Worm (Caenorhabditis elegans) whole organism, L4 larva: ENCODE data around the gene T27A1.3.

Experiments used
- F10B5.3 ChIP-seq: sonication (generic microtip); optimal IDR thresholded peaks from 2 replicates; lab custom pipeline; 2016; ENCODE audit warnings: mild to moderate bottlenecking, missing genetic modification characterization, missing compliant biosample characterization
- aly-2 ChIP-seq: sonication (generic microtip); optimal IDR thresholded peaks from 2 replicates; lab custom pipeline; 2018; ENCODE audit warnings: missing biosample characterization, missing genetic modification characterization
- ceh-82 ChIP-seq: sonication (generic microtip); optimal IDR thresholded peaks from 2 replicates; lab custom pipeline; 2017; ENCODE audit warnings: missing biosample characterization, missing genetic modification characterization
- dmd-8 ChIP-seq: fragments of 200-800 bp; sonication (Bioruptor generic); IDR thresholded peaks from 2 replicates; pipeline ENCODE4 v1.3.6; 2022; ENCODE audit warnings: missing genetic modification characterization, missing compliant biosample characterization
- egl-27 ChIP-seq: sonication (generic microtip); optimal IDR thresholded peaks from 3 replicates; lab custom pipeline; 2017; ENCODE audit warnings: missing biosample characterization, missing genetic modification reagents, missing genetic modification characterization
- nhr-237 ChIP-seq: sonication (generic microtip); optimal IDR thresholded peaks from 2 replicates; lab custom pipeline; 2017; ENCODE audit warnings: missing biosample characterization, missing genetic modification characterization
- nhr-76 ChIP-seq: fragments of 150-350 bp; optimal IDR thresholded peaks from 2 replicates; lab custom pipeline; 2014; ENCODE audit warnings: missing biosample characterization, missing genetic modification characterization
- pha-4 ChIP-seq, 2 experiments: fragments of 150-350 bp in 1 of 2; fragments of 200-800 bp in 1 of 2; sonication (Bioruptor generic) in 1 of 2; IDR thresholded peaks in 1 of 2; optimal IDR thresholded peaks in 1 of 2; 2 replicates each; pipeline versions ENCODE4 v1.3.6 to Lab custom; 2014 to 2022; ENCODE audit warnings: missing genetic modification characterization in 2 of 2, missing genetic modification reagents in 2 of 2, missing biosample characterization in 1 of 2, missing compliant biosample characterization in 1 of 2
- tra-1 ChIP-seq: fragments of 200-800 bp; sonication (Bioruptor generic); IDR thresholded peaks from 2 replicates; pipeline ENCODE4 v1.3.6; 2022; ENCODE audit warnings: missing genetic modification reagents, missing genetic modification characterization, missing compliant biosample characterization
- unc-39 ChIP-seq: sonication (generic microtip); optimal IDR thresholded peaks from 2 replicates; lab custom pipeline; 2017; ENCODE audit warnings: missing biosample characterization, missing genetic modification characterization

DNA sequence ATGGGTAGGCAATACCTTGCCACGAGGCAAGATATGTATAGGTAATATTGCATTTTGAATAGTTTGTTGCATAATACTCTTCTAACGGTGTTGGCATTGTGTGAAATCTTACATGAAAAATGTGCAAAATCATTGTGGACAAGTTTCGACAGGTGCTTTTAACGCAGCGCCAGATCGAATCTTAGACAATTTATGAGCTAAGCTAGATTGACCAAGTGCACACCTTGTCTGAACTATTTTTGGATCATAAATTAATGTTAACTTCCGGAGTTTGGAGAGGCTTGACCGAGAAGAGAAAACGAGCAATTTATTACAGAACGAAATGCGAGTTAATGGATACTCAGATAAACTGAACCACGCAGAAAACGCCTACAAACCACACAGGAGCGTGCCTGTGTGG lies 26.1 kb upstream of the T27A1.3 start, which contains the start of gene srh-105:
- no peak for TF ChIP-seq egl-27 (tag; lab: Kevin White, UChicago)
- no peak for TF ChIP-seq dmd-8 (GFP tag; lab: Robert Waterston, UW)
- TF ChIP-seq aly-2: no peak
- no peak for TF ChIP-seq tra-1 (GFP tag; lab: Robert Waterston, UW)
- TF ChIP-seq pha-4 (GFP tag; IDR thresholded peaks at IDR 0.05; lab: Robert Waterston, UW): no peak
- no peak for TF ChIP-seq pha-4 (tag; optimal IDR thresholded peaks at IDR 0.05; lab: Kevin White, UChicago)
- TF ChIP-seq ceh-82 (tag; lab: Kevin White, UChicago): no peak
- no peak for TF ChIP-seq nhr-237 (tag; lab: Kevin White, UChicago)
- no peak for TF ChIP-seq unc-39
- no peak for TF ChIP-seq F10B5.3 (tag; lab: Kevin White, UChicago)
- no peak for TF ChIP-seq nhr-76 (tag; lab: Kevin White, UChicago)
